Worm (Caenorhabditis elegans): ENCODE results near the gene T05B4.12.

Gene T05B4.12

ce11 chrV:4151400-4151799 lies 25.6 kb upstream of the T05B4.12 start:
- TF ChIP-seq set-16 (GFP tag; IDR thresholded peaks at IDR 0.05) (peak; percentile 57), nhr-10 (tag; optimal IDR thresholded peaks at IDR 0.05) (no peak)

ce11 chrV:4144205-4144604 lies 18.4 kb upstream of the T05B4.12 start, which contains the start of gene Y45G5AL.1:
TSS of gene Y45G5AL.1 (plus strand) at chrV:4144505.
- TF ChIP-seq ctbp-1 (GFP tag; IDR thresholded peaks at IDR 0.05) (no peak), skn-1 (tag; optimal IDR thresholded peaks at IDR 0.05) (no peak), fkh-10 (GFP tag; optimal IDR thresholded peaks at IDR 0.05) (no peak), hlh-30 (tag; optimal IDR thresholded peaks at IDR 0.05; ENCODE audit: insufficient read depth) (no peak), T26A8.4 (GFP tag; IDR thresholded peaks at IDR 0.05) (no peak), zip-11 (GFP tag; IDR thresholded peaks at IDR 0.05) (no peak), arid-1 (GFP tag; conservative IDR thresholded peaks at IDR 0.05) (no peak), nhr-28 (tag; optimal IDR thresholded peaks at IDR 0.05) (no peak), ceh-32 (tag; optimal IDR thresholded peaks at IDR 0.05; ENCODE audit: poor library complexity) (no peak), lir-3 (tag; optimal IDR thresholded peaks at IDR 0.05) (no peak), Y5F2A.4 (GFP tag; optimal IDR thresholded peaks at IDR 0.05) (no peak), jun-1 (tag; optimal IDR thresholded peaks at IDR 0.05) (no peak), mxl-2 (GFP tag; conservative IDR thresholded peaks at IDR 0.05) (no peak), F26F4.8 (GFP tag; conservative IDR thresholded peaks at IDR 0.05) (no peak), lim-7 (GFP tag; IDR thresholded peaks at IDR 0.05) (no peak), nhr-102 (tag; optimal IDR thresholded peaks at IDR 0.05) (no peak), dpl-1 (GFP tag; optimal IDR thresholded peaks at IDR 0.05) (no peak)

- TF ChIP-seq rbr-2 (tag; optimal IDR thresholded peaks at IDR 0.05) (peak; percentile 75), F44E2.7 (GFP tag; IDR thresholded peaks at IDR 0.05) (no peak), hmg-1.1 (GFP tag; IDR thresholded peaks at IDR 0.05) (peak; percentile 69), nhr-76 (tag; optimal IDR thresholded peaks at IDR 0.05) (no peak), snpc-1.2 (GFP tag; IDR thresholded peaks at IDR 0.05) (no peak), F10B5.3 (tag; optimal IDR thresholded peaks at IDR 0.05) (no peak), F26F4.8 (GFP tag; conservative IDR thresholded peaks at IDR 0.05) (no peak), Y5F2A.4 (GFP tag; optimal IDR thresholded peaks at IDR 0.05) (no peak), R02D3.7 (tag; optimal IDR thresholded peaks at IDR 0.05) (no peak), snpc-4 (tag; optimal IDR thresholded peaks at IDR 0.05) (no peak), dve-1 (tag; optimal IDR thresholded peaks at IDR 0.05; ENCODE audit: insufficient read depth) (peak; percentile 90), set-16 (GFP tag; IDR thresholded peaks at IDR 0.05) (no peak), nhr-237 (tag; optimal IDR thresholded peaks at IDR 0.05) (no peak), egl-43 (GFP tag; IDR thresholded peaks at IDR 0.05) (no peak), lsy-2 (tag; optimal IDR thresholded peaks at IDR 0.05) (peak in 1 of 2 experiments; percentile 87), lim-7 (GFP tag; IDR thresholded peaks at IDR 0.05) (no peak), mxl-2 (GFP tag; conservative IDR thresholded peaks at IDR 0.05) (no peak), nhr-6 (tag; optimal IDR thresholded peaks at IDR 0.05) (no peak), cey-2 (tag; optimal IDR thresholded peaks at IDR 0.05; ENCODE audit: borderline replicate concordance, insufficient read depth) (no peak), ces-1 (GFP tag; optimal IDR thresholded peaks at IDR 0.05) (no peak), nhr-102 (tag; optimal IDR thresholded peaks at IDR 0.05) (peak; percentile 23), nhr-11 (tag; optimal IDR thresholded peaks at IDR 0.05) (peak; percentile 64), daf-8 (GFP tag; IDR thresholded peaks at IDR 0.05) (no peak), dpl-1 (GFP tag; optimal IDR thresholded peaks at IDR 0.05) (peak; percentile 68), ceh-20 (GFP tag; IDR thresholded peaks at IDR 0.05) (0 out of 2 replicates have a peak, but pooled peaks have one; percentile 43), ZK546.5 (tag; optimal IDR thresholded peaks at IDR 0.05) (no peak), T26A8.4 (GFP tag; IDR thresholded peaks at IDR 0.05) (peak; percentile 30; the same call in 1 of the 2 replicates), zfp-2 (tag; optimal IDR thresholded peaks at IDR 0.05) (no peak), pha-4 (GFP tag; IDR thresholded peaks at IDR 0.05) (peak; percentile 27; the same call in 1 of the 2 replicates), pha-4 (tag; optimal IDR thresholded peaks at IDR 0.05) (peak; percentile 29), madf-5 (GFP tag; IDR thresholded peaks at IDR 0.05) (no peak), vab-7 (GFP tag; IDR thresholded peaks at IDR 0.05) (no peak), nhr-25 (tag; optimal IDR thresholded peaks at IDR 0.05; ENCODE audit: borderline replicate concordance, insufficient read depth) (no peak), skn-1 (tag; optimal IDR thresholded peaks at IDR 0.05) (no peak), aly-2 (tag; optimal IDR thresholded peaks at IDR 0.05) (no peak), fkh-10 (GFP tag; optimal IDR thresholded peaks at IDR 0.05) (peak; percentile 18), T20F7.1 (GFP tag; optimal IDR thresholded peaks at IDR 0.05) (no peak)
Measured at ce11 chrV:4143034-4143433, 17.2 kb upstream of the T05B4.12 start.

Measured in whole organism, L4 larva.